Fruit fly (Drosophila melanogaster): ENCODE measurements around the gene lbe.

lbe gene

DNA sequence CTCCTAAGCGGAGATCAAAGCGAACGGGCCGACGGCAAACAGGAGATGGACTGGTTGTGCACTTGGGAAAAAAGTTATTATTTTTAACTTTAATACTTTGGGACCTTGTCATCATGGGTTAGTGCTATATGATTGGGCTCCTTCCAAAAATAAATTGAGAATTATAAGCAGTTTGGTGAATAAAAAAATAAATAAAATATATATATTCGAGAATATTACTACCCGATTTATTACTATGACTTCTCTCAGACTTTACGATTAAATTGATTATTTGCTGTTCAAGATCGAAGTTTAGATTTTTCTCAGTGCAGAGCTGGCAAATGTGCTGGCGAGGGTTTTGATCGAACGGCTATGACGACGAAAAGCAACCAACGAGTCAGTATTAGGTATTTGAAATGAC, 26.4 kb downstream of the lbe start (continued):
- peak; percentile 31 for TF ChIP-seq CG3919 (GFP tag; optimal IDR thresholded peaks at IDR 0.05)
- TF ChIP-seq CG8319 (GFP tag; optimal IDR thresholded peaks at IDR 0.05) = no peak
- TF ChIP-seq CG9139 (GFP tag; optimal IDR thresholded peaks at IDR 0.05) = no peak
- TF ChIP-seq eg (GFP tag; IDR thresholded peaks at IDR 0.05) = peak; percentile 43; the same call in 2 of the 3 replicates
- TF ChIP-seq CG32006 (GFP tag; optimal IDR thresholded peaks at IDR 0.05) = peak; percentile 10
- no peak for TF ChIP-seq Ets21C (GFP tag; optimal IDR thresholded peaks at IDR 0.05)
- no peak for TF ChIP-seq Hr4 (GFP tag; optimal IDR thresholded peaks at IDR 0.05)
- TF ChIP-seq CG10631 (GFP tag; optimal IDR thresholded peaks at IDR 0.05) = no peak
- TF ChIP-seq Sox14 (GFP tag; optimal IDR thresholded peaks at IDR 0.05) = no peak
- TF ChIP-seq Eip75B (GFP tag; optimal IDR thresholded peaks at IDR 0.05) = no peak
- TF ChIP-seq CG6808 (GFP tag; optimal IDR thresholded peaks at IDR 0.05) = peak; percentile 33
- TF ChIP-seq Ets96B (tag; optimal IDR thresholded peaks at IDR 0.05) = peak; percentile 32
- TF ChIP-seq Hr38 (GFP tag; optimal IDR thresholded peaks at IDR 0.05) = no peak
- TF ChIP-seq CG6276 (GFP tag; optimal IDR thresholded peaks at IDR 0.05) = peak; percentile 45
- no peak for TF ChIP-seq Gug (GFP tag; IDR thresholded peaks at IDR 0.05)
- peak; percentile 53 for TF ChIP-seq Eip78C (GFP tag)
- TF ChIP-seq CG11294 (GFP tag; IDR thresholded peaks at IDR 0.05) = no peak

DNA sequence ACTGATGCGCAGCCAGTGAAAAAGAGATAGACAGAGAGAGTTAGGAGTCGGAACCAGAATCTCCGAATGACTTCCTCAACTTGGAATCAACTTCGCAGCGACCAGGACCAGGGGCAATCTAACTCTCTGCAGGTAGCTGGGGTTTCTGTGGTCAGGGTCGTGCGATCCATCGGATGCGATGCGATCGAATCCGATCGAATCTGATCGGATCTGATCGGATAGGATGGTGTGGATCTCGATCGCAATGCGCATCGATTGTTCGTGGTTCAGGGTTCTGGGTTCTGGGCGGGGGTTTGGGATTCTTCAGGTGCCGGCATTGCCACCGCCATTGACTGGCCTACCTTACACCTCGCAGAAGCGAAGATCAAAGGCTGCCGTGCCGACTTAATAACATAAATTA, 27.1 kb downstream of the lbe start:
- no peak for TF ChIP-seq CG8119 (GFP tag; IDR thresholded peaks at IDR 0.05)

DNA sequence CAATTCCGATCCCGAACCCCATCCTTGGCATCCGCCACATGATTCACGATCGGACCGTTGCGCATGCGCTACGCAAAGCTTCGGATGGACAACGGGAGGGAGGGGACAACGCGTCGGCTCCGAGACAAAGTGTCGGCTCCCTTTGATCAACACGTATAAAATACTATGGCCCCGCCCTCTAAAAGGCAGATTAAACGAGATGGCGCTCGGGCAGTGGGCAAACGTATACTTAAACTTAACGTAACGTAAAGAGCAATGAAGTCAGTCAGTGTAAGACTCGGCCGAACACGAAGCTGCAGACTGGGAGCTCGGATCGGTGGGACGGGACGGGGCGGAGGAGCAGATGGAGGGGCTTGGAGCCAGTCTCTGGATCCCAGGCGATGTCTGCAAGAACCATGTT, 29.4 kb downstream of the lbe start:
- TF ChIP-seq ss (GFP tag; optimal IDR thresholded peaks at IDR 0.05) = peak in 1 of 2 experiments; percentile 54
- no peak for TF ChIP-seq achi (GFP tag; optimal IDR thresholded peaks at IDR 0.05)

DNA sequence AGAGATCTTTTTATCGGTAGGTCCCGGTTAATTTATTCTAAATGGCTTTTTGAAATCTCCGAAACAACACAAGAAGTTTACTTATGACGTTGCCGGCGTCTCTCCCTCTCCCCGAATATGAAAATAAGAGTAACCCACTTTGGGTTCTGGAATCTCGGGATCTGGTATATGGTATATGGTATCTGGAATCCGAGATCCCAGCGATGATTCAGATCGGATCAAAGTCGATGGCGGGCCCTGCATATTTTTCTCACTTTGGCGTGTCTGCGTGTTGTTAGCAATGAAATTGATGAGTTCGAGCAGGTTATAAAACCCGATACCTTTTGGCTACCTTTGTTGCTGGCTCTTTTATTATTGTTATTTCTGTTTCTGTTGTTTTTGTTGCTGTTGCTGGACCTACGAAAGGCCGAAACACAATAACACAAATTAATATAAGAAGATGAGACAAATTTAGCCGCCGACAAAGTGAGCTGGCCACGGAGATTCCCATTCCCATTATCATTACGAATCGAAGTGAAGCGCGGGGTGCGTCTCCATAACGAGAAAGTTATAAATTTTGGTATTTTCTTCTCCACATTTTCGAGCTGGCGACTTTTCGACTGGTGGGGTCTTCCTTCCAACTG, 31.2 kb downstream of the lbe start:
- TF ChIP-seq Blimp-1 (GFP tag; optimal IDR thresholded peaks at IDR 0.05) (peak; percentile 17), achi (GFP tag; optimal IDR thresholded peaks at IDR 0.05) (no peak)

DNA sequence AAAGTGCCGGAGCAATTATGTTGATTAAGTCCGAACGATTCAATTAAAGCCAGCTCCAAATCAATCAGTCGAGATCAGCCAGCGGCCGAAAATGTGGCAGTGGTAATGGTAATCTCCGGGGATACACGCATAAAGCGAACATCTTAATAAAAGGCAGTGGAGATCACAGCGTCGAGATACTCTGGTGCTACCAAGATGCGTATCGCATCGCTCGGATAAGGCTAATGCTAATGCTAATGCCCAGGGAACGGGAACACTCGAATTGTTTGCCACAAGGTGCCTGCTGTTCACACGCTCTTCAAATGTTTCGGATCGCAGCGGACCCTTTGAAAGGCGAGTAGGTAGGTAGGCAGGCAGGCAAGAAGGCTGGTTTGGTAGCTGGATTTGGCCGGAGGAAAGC, 32.2 kb downstream of the lbe start:
- TF ChIP-seq topi (GFP tag; optimal IDR thresholded peaks at IDR 0.05) = no peak
- no peak for TF ChIP-seq eg (GFP tag; IDR thresholded peaks at IDR 0.05)
- TF ChIP-seq salr (GFP tag; optimal IDR thresholded peaks at IDR 0.05) = no peak
- TF ChIP-seq OdsH (GFP tag; optimal IDR thresholded peaks at IDR 0.05) = no peak
- no peak for TF ChIP-seq spab (GFP tag; optimal IDR thresholded peaks at IDR 0.05)
- no peak for TF ChIP-seq fd59A (GFP tag; optimal IDR thresholded peaks at IDR 0.05)
- TF ChIP-seq CG6808 (GFP tag; optimal IDR thresholded peaks at IDR 0.05) = no peak
- TF ChIP-seq CG3032 (tag; optimal IDR thresholded peaks at IDR 0.05) = no peak
- TF ChIP-seq CG6276 (GFP tag; optimal IDR thresholded peaks at IDR 0.05) = no peak
- no peak for TF ChIP-seq dsx (GFP tag; optimal IDR thresholded peaks at IDR 0.05; ENCODE audit: poor library complexity, severe bottlenecking)
- no peak for TF ChIP-seq Sox15 (GFP tag; optimal IDR thresholded peaks at IDR 0.05)
- no peak for TF ChIP-seq CG8319 (GFP tag; optimal IDR thresholded peaks at IDR 0.05)
- TF ChIP-seq pdm3 (GFP tag; optimal IDR thresholded peaks at IDR 0.05) = no peak
- no peak for TF ChIP-seq Gug (GFP tag; IDR thresholded peaks at IDR 0.05)
- no peak for TF ChIP-seq CG4318 (GFP tag; optimal IDR thresholded peaks at IDR 0.05)
- TF ChIP-seq dac (GFP tag; optimal IDR thresholded peaks at IDR 0.05) = no peak
- no peak for TF ChIP-seq svp (GFP tag)
- no peak for TF ChIP-seq fd85E (GFP tag; optimal IDR thresholded peaks at IDR 0.05)
- TF ChIP-seq Sox14 (GFP tag; optimal IDR thresholded peaks at IDR 0.05) = no peak

Measured in whole organism, prepupa.